Worm (Caenorhabditis elegans): ENCODE measurements around the gene F53H1.4.

DNA sequence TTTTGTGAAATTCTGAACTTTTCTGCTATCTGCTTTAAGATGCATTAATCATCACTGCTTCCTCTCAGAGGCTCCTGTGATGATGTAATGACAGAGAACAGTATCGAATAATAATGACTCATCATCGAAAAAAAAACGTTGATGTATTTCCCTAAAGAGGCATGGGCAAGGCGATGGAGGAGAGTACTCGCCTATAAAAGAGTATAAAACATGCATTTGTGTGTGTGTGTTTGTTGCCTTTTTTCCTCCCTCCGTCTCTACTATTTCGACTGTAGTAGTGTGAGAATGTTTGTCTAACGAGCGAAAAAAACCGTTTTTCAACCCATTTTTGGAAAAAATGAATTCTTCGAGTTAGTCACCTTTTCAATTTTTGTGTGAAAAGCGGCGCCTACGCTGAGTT is 25.1 kb upstream of the F53H1.4 start:
- no peak for TF ChIP-seq ama-1 (optimal IDR thresholded peaks at IDR 0.05)
- no peak for TF ChIP-seq ceh-16 (tag; optimal IDR thresholded peaks at IDR 0.05)
- TF ChIP-seq ceh-28 (tag; optimal IDR thresholded peaks at IDR 0.05): no peak
- TF ChIP-seq tbx-2 (tag; optimal IDR thresholded peaks at IDR 0.05): no peak
- TF ChIP-seq pha-4 (tag; optimal IDR thresholded peaks at IDR 0.05): peak; percentile 63
- no peak for TF ChIP-seq nhr-11 (tag; optimal IDR thresholded peaks at IDR 0.05)
- TF ChIP-seq fos-1 (tag; optimal IDR thresholded peaks at IDR 0.05): no peak
- no peak for TF ChIP-seq mdl-1 (tag; optimal IDR thresholded peaks at IDR 0.05)
- no peak for TF ChIP-seq jun-1 (tag; optimal IDR thresholded peaks at IDR 0.05)
- TF ChIP-seq snpc-4 (tag; optimal IDR thresholded peaks at IDR 0.05): no peak
- TF ChIP-seq pqm-1 (tag; optimal IDR thresholded peaks at IDR 0.05): peak; percentile 26
- TF ChIP-seq nhr-28 (tag; optimal IDR thresholded peaks at IDR 0.05): no peak
